Worm (Caenorhabditis elegans): ENCODE measurements around the gene aly-2.

DNA sequence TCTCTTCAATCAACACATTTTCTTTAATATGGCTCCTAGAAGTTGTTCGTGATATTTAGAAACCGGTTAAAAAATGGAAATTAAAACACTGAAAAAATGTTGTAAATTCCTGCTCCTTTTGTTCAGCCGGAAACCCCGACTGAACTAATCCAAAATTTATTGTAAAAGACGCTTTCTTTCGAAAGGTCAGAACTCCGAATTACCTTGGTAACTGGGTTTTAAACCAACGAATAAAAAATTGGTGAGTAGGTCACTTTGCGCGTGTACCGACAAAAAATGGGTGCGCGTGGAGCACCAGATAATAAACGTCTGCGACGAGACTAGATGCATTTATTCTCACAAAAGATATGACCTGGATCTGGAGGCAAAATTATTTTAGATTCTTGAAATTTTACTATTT lies 16.7 kb upstream of the aly-2 start:
- TF ChIP-seq nhr-25 (tag; optimal IDR thresholded peaks at IDR 0.05) (no peak), fos-1 (tag; optimal IDR thresholded peaks at IDR 0.05) (no peak), ceh-28 (tag; optimal IDR thresholded peaks at IDR 0.05) (no peak), unc-62 (GFP tag; optimal IDR thresholded peaks at IDR 0.05) (no peak), ztf-11 (tag; optimal IDR thresholded peaks at IDR 0.05) (no peak), pqm-1 (tag; optimal IDR thresholded peaks at IDR 0.05) (no peak), aly-2 (tag; optimal IDR thresholded peaks at IDR 0.05) (no peak)
